Fruit fly (Drosophila melanogaster): ENCODE results near the gene Fign.

Fign gene

DNA sequence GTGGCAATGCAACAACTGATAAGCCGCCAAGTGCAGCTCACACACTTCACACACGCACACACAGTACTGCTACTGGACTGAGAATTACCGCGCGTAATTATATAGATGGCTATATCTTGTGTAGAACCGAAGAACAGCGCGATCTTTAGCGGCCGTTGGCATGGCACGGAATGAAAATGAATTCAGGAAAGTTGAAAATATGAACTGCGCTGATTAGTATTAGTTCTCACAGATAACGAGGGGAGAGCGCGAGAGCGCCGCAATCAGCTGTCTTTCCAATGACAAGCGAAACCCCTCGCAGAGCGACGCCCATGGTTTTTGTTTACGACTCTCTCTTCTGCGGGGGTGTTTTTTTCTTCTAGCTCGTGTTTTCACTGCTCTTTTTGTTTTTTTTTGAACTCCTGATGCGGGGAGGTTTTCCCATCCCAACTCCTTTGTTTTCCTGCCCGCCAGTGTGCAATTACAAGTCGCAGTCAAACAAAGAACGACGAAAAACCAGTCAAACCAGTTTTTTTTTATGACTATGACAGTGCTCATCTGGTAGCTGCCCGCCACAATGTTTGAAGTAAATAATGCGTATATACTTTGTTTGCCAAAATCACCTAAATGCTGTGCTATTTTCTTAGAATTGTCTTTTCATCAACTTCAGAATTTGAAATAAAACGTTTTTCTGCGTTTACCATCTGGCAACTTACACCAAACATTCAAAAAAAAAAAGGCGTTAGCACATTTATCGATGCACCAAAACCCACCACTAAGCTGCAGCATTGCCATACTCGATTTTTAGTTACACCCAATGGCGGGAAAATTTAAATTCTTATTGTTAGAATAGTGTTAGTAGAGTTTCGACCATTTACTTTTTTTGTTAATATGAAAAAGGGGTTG, 16.5 kb downstream of the Fign start, which contains the start of gene CG9663:
TSS of gene CG9663 (minus strand) at position 173 of the 885 bp plus-strand sequence.
- TF ChIP-seq noc (tag; optimal IDR thresholded peaks at IDR 0.05) = peak; percentile 50

DNA sequence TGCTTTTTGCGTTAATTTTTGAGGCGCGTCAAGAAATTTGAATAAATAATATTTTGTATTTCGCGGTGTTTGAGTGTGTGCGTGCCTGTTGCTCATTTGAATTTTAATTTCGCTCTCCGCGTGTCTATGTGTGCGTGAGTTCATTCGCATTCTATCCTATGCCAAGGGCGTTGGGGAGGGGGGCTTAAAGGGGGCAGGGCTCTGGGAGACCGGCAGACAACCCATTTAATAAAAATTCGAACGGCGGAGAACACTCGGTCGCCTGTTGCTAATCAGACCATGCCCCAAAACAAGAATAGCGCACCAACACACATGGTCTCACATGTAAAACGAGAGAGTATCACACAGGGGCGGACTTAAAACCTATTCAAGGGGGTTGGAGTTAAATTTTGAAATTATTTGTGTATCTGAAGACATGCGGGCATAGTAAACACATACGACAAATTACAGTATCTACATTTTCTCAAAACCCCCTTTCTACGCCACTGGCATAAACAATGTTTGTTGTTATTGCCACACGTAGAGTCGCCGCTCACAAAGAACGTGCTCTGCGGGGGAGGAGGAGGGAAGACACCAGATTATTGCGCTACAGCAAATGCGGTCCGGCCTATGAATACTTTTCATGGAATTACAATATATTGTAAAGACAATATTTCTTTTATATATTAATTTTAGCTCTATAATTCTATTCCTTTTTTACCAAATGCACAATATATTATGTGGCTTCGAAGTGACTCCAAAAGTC, 17.7 kb downstream of the Fign start:
- TF ChIP-seq noc (tag; optimal IDR thresholded peaks at IDR 0.05) = peak; percentile 99

DNA sequence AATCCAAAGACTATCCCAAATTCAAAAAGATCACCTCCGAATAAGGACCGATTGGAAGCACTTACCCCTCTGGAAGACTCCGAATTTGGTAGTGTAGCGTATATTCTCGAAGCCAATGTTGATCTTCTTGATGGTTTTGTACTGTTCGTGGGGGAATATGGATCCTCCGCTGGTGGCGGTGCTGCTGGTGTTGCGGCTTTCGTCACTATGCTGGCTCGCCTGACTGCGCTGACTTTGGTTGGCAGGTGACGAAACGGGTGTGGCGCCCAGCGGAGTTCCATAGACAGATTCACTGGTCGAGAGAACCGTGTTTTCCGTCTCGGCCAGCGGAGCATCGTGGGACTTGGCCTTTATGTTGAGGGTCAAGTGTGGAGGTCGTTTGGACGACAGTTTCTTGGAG, 18.6 kb downstream of the Fign start:
- TF ChIP-seq noc (tag; optimal IDR thresholded peaks at IDR 0.05) = no peak

DNA sequence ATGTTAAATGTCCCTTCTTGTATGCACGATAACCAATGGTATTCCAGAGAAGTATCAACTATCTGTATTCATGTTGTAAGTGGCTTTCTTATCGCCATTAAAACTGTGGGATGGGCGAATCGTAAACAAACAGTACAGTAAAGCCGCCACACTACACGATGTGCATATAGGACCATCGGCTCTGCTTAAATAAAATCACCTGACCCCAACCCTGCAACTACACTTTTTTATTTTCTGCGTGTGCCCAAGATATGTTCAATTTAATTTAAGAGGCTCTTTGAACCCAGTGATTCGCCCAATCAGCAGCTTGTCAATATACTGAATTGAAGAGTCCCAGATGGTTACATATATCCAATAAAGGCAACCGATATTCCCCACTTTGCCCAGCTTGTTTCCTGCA, 19.9 kb downstream of the Fign start:
- no peak for TF ChIP-seq noc (tag; optimal IDR thresholded peaks at IDR 0.05)

dm6 chr2L:3299142-3299541, 20.5 kb downstream of the Fign start:
- TF ChIP-seq noc (tag; optimal IDR thresholded peaks at IDR 0.05) = no peak

dm6 chr2L:3298065-3298469, 21.6 kb downstream of the Fign start:
- no peak for TF ChIP-seq noc (tag; optimal IDR thresholded peaks at IDR 0.05)

- TF ChIP-seq noc (tag; optimal IDR thresholded peaks at IDR 0.05) = no peak
Observed at dm6 chr2L:3294572-3294971, 25.1 kb downstream of the Fign start, which contains the start of gene CG9664. CG9664 (minus strand) TSS chr2L:3294706.

dm6 chr2L:3293718-3294340, 25.8 kb downstream of the Fign start:
- no peak for TF ChIP-seq noc (tag; optimal IDR thresholded peaks at IDR 0.05)

DNA sequence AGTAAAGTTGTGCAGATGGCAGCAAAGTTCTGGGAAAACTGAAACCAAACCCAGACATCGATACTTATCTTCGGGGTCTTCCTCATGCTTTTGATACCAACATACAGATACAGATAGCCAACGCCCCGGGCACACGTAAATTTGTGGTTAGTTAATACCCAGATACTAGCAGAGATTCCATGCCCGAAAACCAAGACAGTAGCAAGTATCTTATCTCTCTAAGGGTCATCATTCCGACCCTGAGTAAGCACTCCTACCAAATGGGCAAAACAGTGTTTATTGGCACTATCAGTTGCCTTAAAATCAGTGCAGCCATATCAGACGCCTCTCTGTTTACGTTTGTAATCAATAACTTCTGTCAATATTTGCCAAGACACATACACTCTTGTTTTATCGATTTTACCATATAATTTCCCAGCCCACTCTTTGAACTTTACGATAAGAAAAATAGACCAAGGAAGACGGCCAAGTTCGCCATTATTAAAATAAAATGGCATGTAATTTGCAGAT, 39.1 kb downstream of the Fign start, which contains the start of gene OtopLb:
TSS of gene OtopLb (minus strand) at position 51 of the 510 bp plus-strand sequence.
- TF ChIP-seq noc (tag; optimal IDR thresholded peaks at IDR 0.05) = peak; percentile 5

dm6 chr2L:3278786-3279185, 40.9 kb downstream of the Fign start:
- no peak for TF ChIP-seq noc (tag; optimal IDR thresholded peaks at IDR 0.05)

- TF ChIP-seq noc (tag; optimal IDR thresholded peaks at IDR 0.05) = no peak
Observed at dm6 chr2L:3269137-3269536, 50.5 kb downstream of the Fign start, which contains the start of gene CG3347. CG3347 (plus strand) TSS chr2L:3269437.
